Worm (Caenorhabditis elegans): ENCODE measurements around the gene Y37E11B.1.

DNA sequence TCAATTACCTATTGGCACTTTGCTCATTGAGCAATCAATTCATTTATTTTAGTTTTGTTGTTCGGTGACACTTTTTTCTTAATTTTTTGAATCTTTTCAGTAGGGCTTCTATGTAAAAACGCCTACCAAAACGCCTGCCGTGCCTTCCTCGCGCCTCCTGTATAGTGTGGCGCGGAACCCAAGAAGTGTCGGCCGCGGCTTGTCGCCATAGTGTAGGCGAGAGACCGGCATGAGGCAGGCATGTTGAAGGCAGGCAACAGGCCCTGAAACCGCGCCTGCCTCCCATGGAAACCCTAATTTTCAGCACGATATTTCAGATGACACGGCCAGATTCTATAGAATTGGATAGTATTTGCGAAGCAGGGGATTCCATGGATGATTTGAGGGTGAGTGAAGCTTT is 10.8 kb upstream of the Y37E11B.1 start, which contains the start of gene otpl-1:
- TF ChIP-seq pha-4 (tag; optimal IDR thresholded peaks at IDR 0.05) (no peak), elt-2 (tag; optimal IDR thresholded peaks at IDR 0.05) (no peak), sox-2 (GFP tag; IDR thresholded peaks at IDR 0.05) (no peak), npax-4 (tag; optimal IDR thresholded peaks at IDR 0.05) (no peak), pqm-1 (tag; optimal IDR thresholded peaks at IDR 0.05) (no peak)
